Worm (Caenorhabditis elegans) whole organism, L4 larva: ENCODE measurements around the gene Y38E10A.22.

Experiments
- R02D3.7 ChIP-seq: fragments of 150-350 bp; sonication (generic microtip); optimal IDR thresholded peaks from 3 replicates; lab custom pipeline; 2014; ENCODE audit warnings: missing biosample characterization, missing genetic modification characterization
- Y105C5A.15 ChIP-seq: fragments of 200-800 bp; sonication (Bioruptor generic); IDR thresholded peaks from 2 replicates; pipeline ENCODE4 v1.3.6; 2022; ENCODE audit warnings: missing genetic modification characterization, missing compliant biosample characterization
- dmd-9 ChIP-seq: fragments of 200-800 bp; sonication (Bioruptor generic); IDR thresholded peaks from 2 replicates; pipeline ENCODE4 v1.3.6; 2022; ENCODE audit warnings: missing genetic modification reagents, missing genetic modification characterization, missing compliant biosample characterization
- dve-1 ChIP-seq: sonication (generic microtip); optimal IDR thresholded peaks from 2 replicates; lab custom pipeline; 2017; ENCODE audit warnings: antibody characterized with exemption, mild to moderate bottlenecking, missing genetic modification characterization, missing compliant biosample characterization; ENCODE audit not compliant: insufficient read depth
- lir-3 ChIP-seq: sonication (generic microtip); optimal IDR thresholded peaks from 2 replicates; lab custom pipeline; 2016; ENCODE audit warnings: mild to moderate bottlenecking, missing genetic modification characterization, missing compliant biosample characterization
- lsy-2 ChIP-seq, 2 experiments: fragments of 150-350 bp in 1 of 2; sonication (generic microtip) in 1 of 2; optimal IDR thresholded peaks; 2 replicates each; lab custom pipeline; 2014 to 2017; ENCODE audit warnings: missing biosample characterization in 2 of 2, missing genetic modification characterization in 2 of 2
- mdt-29 ChIP-seq: fragments of 200-800 bp; sonication (Bioruptor generic); IDR thresholded peaks from 2 replicates; pipeline ENCODE4 v1.3.6; 2022; ENCODE audit warnings: missing genetic modification reagents, missing genetic modification characterization, missing compliant biosample characterization
- pqm-1 ChIP-seq: sonication (generic microtip); optimal IDR thresholded peaks from 2 replicates; lab custom pipeline; 2017; ENCODE audit warnings: missing biosample characterization, missing genetic modification characterization
- sdz-12 ChIP-seq: fragments of 200-800 bp; sonication (Bioruptor generic); optimal IDR thresholded peaks from 2 replicates; lab custom pipeline; 2018; ENCODE audit warnings: mild to moderate bottlenecking, missing genetic modification characterization, missing compliant biosample characterization

DNA sequence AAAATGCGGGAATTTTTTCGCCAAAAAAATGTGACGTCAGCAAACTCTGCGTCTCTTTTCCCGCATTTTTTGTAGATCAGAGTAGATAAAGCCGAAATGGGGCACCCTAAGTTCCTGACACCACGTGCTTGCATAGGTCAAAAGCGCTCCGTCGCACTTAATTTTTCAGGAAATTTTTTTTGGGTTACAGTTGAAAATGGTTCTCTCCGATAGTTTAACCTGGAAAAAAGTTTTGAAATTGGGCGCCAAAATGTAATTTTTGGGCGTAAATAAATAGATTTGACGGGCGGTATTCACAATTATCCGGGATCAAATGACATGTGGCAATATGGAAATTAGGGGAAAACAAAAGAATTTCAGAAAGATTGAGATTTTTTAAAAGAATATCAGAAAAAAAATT is 5.1 kb downstream of the Y38E10A.22 start:
- TF ChIP-seq dve-1 (tag; lab: Kevin White, UChicago) (no peak), dmd-9 (GFP tag; lab: Robert Waterston, UW) (no peak), lsy-2 (tag; optimal IDR thresholded peaks at IDR 0.05; lab: Kevin White, UChicago) (no peak), R02D3.7 (tag; lab: Kevin White, UChicago) (no peak), mdt-29 (GFP tag; lab: Robert Waterston, UW) (no peak), Y105C5A.15 (GFP tag; lab: Robert Waterston, UW) (no peak), sdz-12 (GFP tag; lab: Kevin White, UChicago) (no peak), pqm-1 (tag; lab: Kevin White, UChicago) (no peak), lir-3 (tag; lab: Kevin White, UChicago) (no peak)
